Fruit fly (Drosophila melanogaster) whole organism, pupa: ENCODE measurements around the gene Rpn7.

Experiments
- CG14655 ChIP-seq: fragments of 200-800 bp; sonication (Bioruptor generic); optimal IDR thresholded peaks from 3 replicates; lab custom pipeline; 2017; ENCODE audit warnings: mild to moderate bottlenecking, missing biosample characterization, missing genetic modification reagents, missing genetic modification characterization
- CG4496 ChIP-seq: fragments of 200-800 bp; sonication (Bioruptor generic); IDR thresholded peaks from 3 replicates; pipeline ENCODE4 v1.3.6; 2022; ENCODE audit warnings: missing biosample characterization, missing genetic modification characterization
- EcR ChIP-seq: fragments of 200-800 bp; sonication (Bioruptor generic); optimal IDR thresholded peaks from 3 replicates; lab custom pipeline; 2019; ENCODE audit warnings: missing biosample characterization, missing genetic modification characterization, mild to moderate bottlenecking, moderate library complexity, missing genetic modification reagents
- Ets98B ChIP-seq: fragments of 200-800 bp; sonication (Bioruptor generic); IDR thresholded peaks from 2 replicates; pipeline ENCODE4 v1.3.6; 2022; ENCODE audit warnings: missing biosample characterization, missing genetic modification characterization
- gl ChIP-seq: fragments of 200-800 bp; sonication (Bioruptor generic); optimal IDR thresholded peaks from 2 replicates; lab custom pipeline; 2018; ENCODE audit warnings: missing biosample characterization, mild to moderate bottlenecking, missing genetic modification characterization

DNA sequence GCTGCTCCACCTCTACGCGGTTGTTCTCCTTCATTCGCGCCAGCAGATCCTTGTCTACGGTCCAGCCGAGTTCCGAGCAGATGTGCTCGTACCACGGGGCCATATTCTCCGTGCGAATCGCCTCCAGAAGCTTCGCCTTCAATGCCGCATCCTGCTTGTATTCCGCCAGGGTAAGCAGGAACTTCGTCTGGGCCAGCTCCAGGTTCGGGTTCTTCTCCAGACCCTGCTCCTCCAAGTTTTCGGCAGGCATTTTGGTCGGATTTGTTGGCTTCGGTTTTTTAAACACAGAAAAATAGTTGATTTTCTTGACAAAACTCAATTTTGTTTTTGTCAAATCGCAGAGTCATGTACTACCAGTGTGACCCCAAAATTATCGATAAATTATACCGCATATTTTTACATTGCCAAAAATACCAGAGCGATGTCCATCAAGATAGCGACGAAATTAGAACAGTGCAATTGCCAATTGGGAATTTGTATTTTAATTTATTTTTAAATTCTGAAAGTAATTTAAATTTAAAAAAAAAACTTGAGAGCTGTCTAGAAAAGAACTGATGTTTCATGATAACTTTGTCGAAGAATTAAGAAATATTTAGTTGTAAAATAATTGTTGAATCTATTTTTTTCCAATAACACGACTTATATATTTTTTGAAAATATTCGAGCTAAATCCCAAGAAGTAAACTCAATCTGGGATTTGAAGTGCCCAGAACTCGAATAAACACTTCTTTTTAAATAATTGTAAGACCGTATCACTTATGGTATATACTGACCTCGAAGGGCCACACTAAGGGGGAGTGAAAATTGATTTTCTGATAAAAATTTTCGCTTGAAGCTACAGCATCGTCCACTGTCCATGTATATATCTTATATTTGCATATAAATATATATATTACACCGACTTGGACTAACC is at the start of gene Rpn7, which contains the start of gene AP-2mu:
- no peak for TF ChIP-seq EcR (GFP tag; lab: Kevin White, UChicago)
- no peak for TF ChIP-seq gl (tag; lab: Kevin White, UChicago)
- TF ChIP-seq CG14655 (GFP tag; lab: Kevin White, UChicago): no peak
- TF ChIP-seq Ets98B: no peak
- no peak for TF ChIP-seq CG4496 (GFP tag; lab: Robert Waterston, UW)
